Worm (Caenorhabditis elegans) whole organism, early embryonic: ENCODE results near the gene C16D2.3.

Experiments used
- B0310.2 ChIP-seq: sonication (generic microtip); optimal IDR thresholded peaks from 2 replicates; lab custom pipeline; 2016; ENCODE audit warnings: mild to moderate bottlenecking, missing genetic modification characterization, missing compliant biosample characterization
- F13C5.2 ChIP-seq: sonication (generic microtip); optimal IDR thresholded peaks from 2 replicates; lab custom pipeline; 2017; ENCODE audit warnings: mild to moderate bottlenecking, missing genetic modification characterization, inconsistent platforms, missing compliant biosample characterization
- aly-1 ChIP-seq: sonication (generic microtip); optimal IDR thresholded peaks from 2 replicates; lab custom pipeline; 2016; ENCODE audit warnings: missing genetic modification characterization, missing compliant biosample characterization
- ama-1 ChIP-seq: fragments of 150-350 bp; optimal IDR thresholded peaks from 2 replicates; lab custom pipeline; 2014
- ceh-13 ChIP-seq: fragments of 200-800 bp; sonication (Bioruptor generic); optimal IDR thresholded peaks from 2 replicates; lab custom pipeline; 2018; ENCODE audit warnings: mild to moderate bottlenecking, missing genetic modification characterization, missing compliant biosample characterization
- ceh-36 ChIP-seq: sonication (generic microtip); optimal IDR thresholded peaks from 2 replicates; lab custom pipeline; 2016; ENCODE audit warnings: missing genetic modification characterization, inconsistent platforms, missing compliant biosample characterization
- ets-7 ChIP-seq: sonication (generic microtip); optimal IDR thresholded peaks from 2 replicates; lab custom pipeline; 2016; ENCODE audit warnings: missing genotype, missing genetic modification characterization, missing compliant biosample characterization
- flt-1 ChIP-seq: fragments of 200-800 bp; sonication (Bioruptor generic); IDR thresholded peaks from 2 replicates; pipeline ENCODE4 v1.3.6; 2022; ENCODE audit warnings: missing genetic modification characterization, missing compliant biosample characterization
- hmbx-1 ChIP-seq: sonication (generic microtip); optimal IDR thresholded peaks from 2 replicates; lab custom pipeline; 2016; ENCODE audit warnings: mild to moderate bottlenecking, missing genetic modification characterization, missing compliant biosample characterization
- hmg-4 ChIP-seq: fragments of 200-800 bp; sonication (Bioruptor generic); optimal IDR thresholded peaks from 2 replicates; lab custom pipeline; 2018; ENCODE audit warnings: mild to moderate bottlenecking, missing genetic modification characterization, missing compliant biosample characterization
- hnd-1 ChIP-seq: sonication (generic microtip); optimal IDR thresholded peaks from 2 replicates; lab custom pipeline; 2016; ENCODE audit warnings: missing genetic modification characterization, missing compliant biosample characterization
- pes-1 ChIP-seq: fragments of 200-800 bp; sonication (Bioruptor generic); IDR thresholded peaks from 2 replicates; pipeline ENCODE4 v1.3.6; 2022; ENCODE audit warnings: missing genetic modification reagents, missing genetic modification characterization, missing compliant biosample characterization
- scrt-1 ChIP-seq: fragments of 200-800 bp; sonication (Bioruptor generic); IDR thresholded peaks from 2 replicates; pipeline ENCODE4 v1.3.6; 2022; ENCODE audit warnings: missing genetic modification characterization, missing compliant biosample characterization
- sea-1 ChIP-seq: fragments of 200-800 bp; sonication (Bioruptor generic); conservative IDR thresholded peaks from 2 replicates; pipeline ENCODE4 v1.3.6; 2022; ENCODE audit warnings: missing genetic modification characterization, missing compliant biosample characterization
- tbx-11 ChIP-seq: fragments of 200-800 bp; sonication (Bioruptor generic); IDR thresholded peaks from 2 replicates; pipeline ENCODE4 v1.3.6; 2022; ENCODE audit warnings: missing genetic modification characterization, missing compliant biosample characterization
- tbx-37 ChIP-seq: fragments of 200-800 bp; sonication (Bioruptor generic); conservative IDR thresholded peaks from 2 replicates; pipeline ENCODE4 v1.3.6; 2022; ENCODE audit warnings: missing genetic modification reagents, missing genetic modification characterization, missing compliant biosample characterization
- tra-4 ChIP-seq: sonication (generic microtip); optimal IDR thresholded peaks from 2 replicates; lab custom pipeline; 2017; ENCODE audit warnings: missing genetic modification characterization, missing compliant biosample characterization

C16D2.3 gene

ce11 chrII:9169450-9169960 is 31.6 kb downstream of the C16D2.3 start, which contains the start of gene dpl-1:
Gene dpl-1, plus strand, starts transcription at chrII:9169910.
- no peak for TF ChIP-seq scrt-1

ce11 chrII:9170048-9170447 is 32.1 kb downstream of the C16D2.3 start:
- TF ChIP-seq ama-1 (lab: Kevin White, UChicago) (no peak), ceh-13 (GFP tag; lab: Kevin White, UChicago) (no peak), ceh-36 (no peak), aly-1 (no peak), tbx-37 (GFP tag; lab: Robert Waterston, UW) (no peak), flt-1 (GFP tag; lab: Robert Waterston, UW) (no peak), tbx-11 (GFP tag; lab: Robert Waterston, UW) (no peak), F13C5.2 (tag; lab: Kevin White, UChicago) (no peak), pes-1 (GFP tag; lab: Robert Waterston, UW) (no peak), B0310.2 (tag; lab: Kevin White, UChicago) (no peak), ets-7 (no peak), hnd-1 (tag; lab: Kevin White, UChicago) (no peak), sea-1 (GFP tag; lab: Robert Waterston, UW) (no peak)

DNA sequence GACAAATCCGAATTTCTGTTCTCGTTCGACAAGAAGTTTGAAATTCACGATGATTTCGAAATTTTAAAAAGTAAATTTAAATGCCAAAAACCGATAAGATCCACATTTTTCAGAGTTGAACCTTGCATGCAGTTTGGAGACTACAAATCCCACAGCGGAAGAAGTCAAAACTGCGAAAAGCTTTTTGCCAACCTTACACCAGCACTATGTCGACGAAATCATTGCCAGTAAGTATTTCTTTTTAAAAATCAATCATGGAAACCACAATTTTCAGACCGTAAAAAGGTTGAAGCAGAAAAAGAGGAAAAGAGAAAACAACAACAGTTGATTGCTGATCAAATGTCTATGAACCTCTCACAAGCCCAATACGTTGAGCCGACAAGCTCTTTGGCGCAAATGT is 32.9 kb downstream of the C16D2.3 start:
- TF ChIP-seq hmg-4 (no peak), ets-7 (no peak), tra-4 (tag; lab: Kevin White, UChicago) (no peak), B0310.2 (tag; lab: Kevin White, UChicago) (no peak), hmbx-1 (tag; lab: Kevin White, UChicago) (no peak), hnd-1 (tag; lab: Kevin White, UChicago) (no peak), sea-1 (GFP tag; lab: Robert Waterston, UW) (no peak), ceh-13 (GFP tag; lab: Kevin White, UChicago) (no peak), flt-1 (GFP tag; lab: Robert Waterston, UW) (no peak), pes-1 (GFP tag; lab: Robert Waterston, UW) (no peak), ceh-36 (no peak), scrt-1 (no peak), aly-1 (no peak), tbx-11 (GFP tag; lab: Robert Waterston, UW) (no peak), F13C5.2 (tag; lab: Kevin White, UChicago) (no peak), ama-1 (lab: Kevin White, UChicago) (no peak)

ce11 chrII:9171466-9172187 is 33.7 kb downstream of the C16D2.3 start:
- no peak for TF ChIP-seq pes-1 (GFP tag; lab: Robert Waterston, UW)
- TF ChIP-seq ets-7: no peak
- TF ChIP-seq scrt-1: no peak
- no peak for TF ChIP-seq hmg-4
- TF ChIP-seq flt-1 (GFP tag; lab: Robert Waterston, UW): no peak
- TF ChIP-seq tbx-37 (GFP tag; lab: Robert Waterston, UW): no peak
- TF ChIP-seq ceh-13 (GFP tag; lab: Kevin White, UChicago): no peak
- TF ChIP-seq tra-4 (tag; lab: Kevin White, UChicago): no peak
- TF ChIP-seq ama-1 (lab: Kevin White, UChicago): no peak
- no peak for TF ChIP-seq hmbx-1 (tag; lab: Kevin White, UChicago)
- TF ChIP-seq aly-1: no peak
- TF ChIP-seq ceh-36: no peak
- TF ChIP-seq F13C5.2 (tag; lab: Kevin White, UChicago): no peak

DNA sequence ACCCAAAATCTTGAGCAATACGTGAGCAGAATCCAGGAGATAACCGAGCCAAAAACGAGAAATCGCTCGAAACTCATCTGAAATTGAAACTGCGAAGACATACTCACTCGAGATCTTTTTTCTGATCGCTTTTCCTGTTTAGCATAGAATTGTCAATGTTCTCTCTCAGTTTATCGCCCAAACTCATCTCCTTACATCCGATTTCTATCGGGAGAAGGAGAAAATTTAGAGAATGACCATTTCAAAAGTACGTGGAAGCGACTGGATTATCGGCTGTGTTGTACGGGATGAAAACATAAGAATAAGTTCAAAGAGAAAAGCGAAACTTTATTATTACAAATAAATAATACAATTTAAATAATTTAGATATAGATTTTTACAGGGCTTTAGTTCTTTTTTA is 34.9 kb downstream of the C16D2.3 start, which contains the start of gene T23G7.2:
Gene T23G7.2, minus strand, starts transcription at position 101 of the 400 bp plus-strand sequence.
- TF ChIP-seq hmbx-1 (tag; lab: Kevin White, UChicago) (no peak), tra-4 (tag; lab: Kevin White, UChicago) (no peak), sea-1 (GFP tag; lab: Robert Waterston, UW) (no peak), flt-1 (GFP tag; lab: Robert Waterston, UW) (no peak), ets-7 (no peak), ama-1 (lab: Kevin White, UChicago) (no peak), tbx-37 (GFP tag; lab: Robert Waterston, UW) (no peak), ceh-13 (GFP tag; lab: Kevin White, UChicago) (no peak), tbx-11 (GFP tag; lab: Robert Waterston, UW) (no peak), pes-1 (GFP tag; lab: Robert Waterston, UW) (no peak), scrt-1 (no peak), B0310.2 (tag; lab: Kevin White, UChicago) (no peak), F13C5.2 (tag; lab: Kevin White, UChicago) (no peak), hnd-1 (tag; lab: Kevin White, UChicago) (no peak), aly-1 (no peak), ceh-36 (no peak), hmg-4 (no peak)

DNA sequence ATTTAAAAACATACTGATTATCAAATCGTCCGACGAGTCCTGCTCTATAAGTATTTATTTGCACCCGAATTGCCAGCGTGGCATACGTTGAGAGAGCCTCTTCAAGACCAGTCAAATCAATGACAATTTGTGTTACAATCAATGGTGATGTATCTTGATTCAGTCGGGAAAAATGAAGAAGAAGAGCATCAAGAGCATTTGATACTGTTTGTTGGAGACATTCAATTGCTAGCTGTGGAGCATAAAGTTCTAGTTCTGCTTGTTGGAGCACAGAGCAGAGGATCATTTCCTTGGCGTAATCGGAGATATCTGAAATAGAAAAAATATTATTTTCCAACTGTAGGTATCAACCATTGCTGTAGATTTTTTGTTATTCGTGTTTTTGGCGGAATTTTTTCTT is 35.6 kb downstream of the C16D2.3 start:
- TF ChIP-seq tbx-37 (GFP tag; lab: Robert Waterston, UW): no peak
- no peak for TF ChIP-seq ceh-13 (GFP tag; lab: Kevin White, UChicago)
- no peak for TF ChIP-seq ceh-36

- TF ChIP-seq hnd-1 (tag; lab: Kevin White, UChicago) (no peak), ceh-36 (no peak), tbx-11 (GFP tag; lab: Robert Waterston, UW) (no peak), ets-7 (no peak), ceh-13 (GFP tag; lab: Kevin White, UChicago) (no peak), tbx-37 (GFP tag; lab: Robert Waterston, UW) (no peak), B0310.2 (tag; lab: Kevin White, UChicago) (no peak), F13C5.2 (tag; lab: Kevin White, UChicago) (no peak), tra-4 (tag; lab: Kevin White, UChicago) (no peak), ama-1 (lab: Kevin White, UChicago) (no peak), sea-1 (GFP tag; lab: Robert Waterston, UW) (no peak), pes-1 (GFP tag; lab: Robert Waterston, UW) (no peak), scrt-1 (no peak), hmg-4 (no peak), flt-1 (GFP tag; lab: Robert Waterston, UW) (no peak), hmbx-1 (tag; lab: Kevin White, UChicago) (no peak), aly-1 (no peak)
Measured at ce11 chrII:9176523-9176922, 38.6 kb downstream of the C16D2.3 start.
